Fruit fly (Drosophila melanogaster) whole organism, adult: ENCODE data around the gene Btnd.

Source experiments
- CG11617 ChIP-seq: fragments of 200-800 bp; sonication (Bioruptor generic); optimal IDR thresholded peaks from 2 replicates; lab custom pipeline; 2017; ENCODE audit warnings: mild to moderate bottlenecking, missing biosample characterization, missing genetic modification reagents, missing genetic modification characterization
- Clk ChIP-seq: fragments of 200-800 bp; sonication (Bioruptor generic); optimal IDR thresholded peaks from 2 replicates; lab custom pipeline; 2017; ENCODE audit warnings: missing biosample characterization, missing genetic modification characterization
- Crg-1 ChIP-seq: fragments of 200-800 bp; sonication (Bioruptor generic); optimal IDR thresholded peaks from 2 replicates; lab custom pipeline; 2016; ENCODE audit warnings: missing biosample characterization, missing genetic modification characterization
- Hr96 ChIP-seq: fragments of 200-800 bp; sonication (Bioruptor generic); optimal IDR thresholded peaks from 2 replicates; lab custom pipeline; 2016; ENCODE audit warnings: missing biosample characterization, missing genetic modification characterization
- Mnt ChIP-seq: fragments of 200-800 bp; sonication (Bioruptor generic); optimal IDR thresholded peaks from 2 replicates; lab custom pipeline; 2016; ENCODE audit warnings: missing biosample characterization, mild to moderate bottlenecking, missing genetic modification characterization
- cic ChIP-seq: fragments of 200-800 bp; sonication (Bioruptor generic); optimal IDR thresholded peaks from 2 replicates; lab custom pipeline; 2017; ENCODE audit warnings: missing biosample characterization, mild to moderate bottlenecking, missing genetic modification characterization, moderate library complexity
- kay ChIP-seq: fragments of 200-800 bp; sonication (Bioruptor generic); peaks from one replicate; lab custom pipeline; 2016; ENCODE audit warnings: missing biosample characterization, missing genetic modification characterization, borderline replicate concordance
- ovo ChIP-seq: fragments of 200-800 bp; sonication (Bioruptor generic); optimal IDR thresholded peaks from 2 replicates; lab custom pipeline; 2016; ENCODE audit warnings: missing biosample characterization, missing genetic modification characterization
- tj ChIP-seq: fragments of 200-800 bp; sonication (Bioruptor generic); optimal IDR thresholded peaks from 3 replicates; lab custom pipeline; 2017; ENCODE audit warnings: missing biosample characterization, mild to moderate bottlenecking, missing genetic modification characterization, moderate library complexity

DNA sequence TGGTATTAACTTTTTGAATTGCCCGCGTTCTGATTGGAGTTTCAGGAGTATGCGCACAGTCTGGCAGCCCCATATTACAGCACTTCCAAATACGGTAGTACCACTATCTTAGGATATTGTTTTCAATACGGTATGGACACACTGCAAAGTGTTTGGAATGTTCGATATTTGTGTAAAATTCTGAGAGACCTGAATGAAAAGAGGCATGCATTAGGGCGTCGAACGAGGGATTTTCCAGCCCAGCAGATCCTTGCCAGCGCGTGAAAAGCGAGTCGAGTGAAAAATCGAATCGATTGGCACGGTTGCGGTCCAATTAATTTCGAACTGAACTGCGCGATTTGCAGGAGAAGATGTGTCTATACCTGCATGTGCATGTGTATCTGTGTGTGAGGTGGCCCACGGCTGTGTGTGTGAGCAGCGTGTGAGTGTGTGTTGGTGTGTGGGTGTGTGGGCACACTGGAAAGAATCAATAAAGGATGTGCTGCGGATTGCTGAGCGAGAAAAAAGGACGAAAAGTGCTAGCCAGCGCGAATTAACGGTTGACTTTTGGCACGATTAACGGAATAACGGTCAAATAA lies 6.4 kb upstream of the Btnd start, which contains the start of gene dtn:
- no peak for TF ChIP-seq cic (GFP tag; lab: Kevin White, UChicago)
- TF ChIP-seq ovo (GFP tag; lab: Kevin White, UChicago), result no peak
- TF ChIP-seq CG11617 (GFP tag; lab: Kevin White, UChicago), result no peak
- TF ChIP-seq Mnt (GFP tag; lab: Kevin White, UChicago), result peak; percentile 18
- TF ChIP-seq Clk (GFP tag; lab: Kevin White, UChicago), result no peak
- no peak for TF ChIP-seq tj (GFP tag; lab: Kevin White, UChicago)
- no peak for TF ChIP-seq Hr96 (GFP tag; lab: Kevin White, UChicago)
- no peak for TF ChIP-seq kay (GFP tag; lab: Kevin White, UChicago)
- no peak for TF ChIP-seq Crg-1 (GFP tag; lab: Kevin White, UChicago)
